Worm (Caenorhabditis elegans) whole organism, mixed stage, embryonic: ENCODE results near the gene R07G3.7.

ENCODE experiments used
- M03D4.4 ChIP-seq: sonication (generic microtip); optimal IDR thresholded peaks from 2 replicates; lab custom pipeline; 2017; ENCODE audit warnings: mild to moderate bottlenecking, missing genetic modification characterization, missing compliant biosample characterization
- ceh-39 ChIP-seq: fragments of 150-350 bp; optimal IDR thresholded peaks from 2 replicates; lab custom pipeline; 2014; ENCODE audit warnings: missing biosample characterization, missing genetic modification characterization
- ceh-83 ChIP-seq: fragments of 200-800 bp; sonication (Bioruptor generic); optimal IDR thresholded peaks from 2 replicates; lab custom pipeline; 2018; ENCODE audit warnings: mild to moderate bottlenecking, missing genetic modification characterization, missing compliant biosample characterization
- ces-1 ChIP-seq: fragments of 150-350 bp; optimal IDR thresholded peaks from 2 replicates; lab custom pipeline; 2014; ENCODE audit warnings: missing biosample characterization, missing genetic modification reagents, missing genetic modification characterization
- drap-1 ChIP-seq: fragments of 200-800 bp; sonication (Bioruptor generic); optimal IDR thresholded peaks from 3 replicates; lab custom pipeline; 2018; ENCODE audit warnings: mild to moderate bottlenecking, missing genetic modification characterization, missing compliant biosample characterization
- elt-1 ChIP-seq: sonication (generic microtip); optimal IDR thresholded peaks from 2 replicates; lab custom pipeline; 2017; ENCODE audit warnings: missing genetic modification characterization, mild to moderate bottlenecking, missing compliant biosample characterization, antibody characterized with exemption, moderate library complexity, borderline replicate concordance; ENCODE audit not compliant: insufficient read depth
- elt-3 ChIP-seq: fragments of 150-350 bp; optimal IDR thresholded peaks from 2 replicates; lab custom pipeline; 2014; ENCODE audit warnings: missing biosample characterization, missing genetic modification characterization
- flh-1 ChIP-seq: fragments of 200-800 bp; sonication (Bioruptor generic); optimal IDR thresholded peaks from 2 replicates; lab custom pipeline; 2018; ENCODE audit warnings: mild to moderate bottlenecking, missing genetic modification characterization, moderate library complexity, missing compliant biosample characterization
- ham-2 ChIP-seq: fragments of 200-800 bp; sonication (Bioruptor generic); optimal IDR thresholded peaks from 2 replicates; lab custom pipeline; 2018; ENCODE audit warnings: mild to moderate bottlenecking, missing genetic modification characterization, missing compliant biosample characterization
- hlh-1 ChIP-seq: fragments of 150-350 bp; optimal IDR thresholded peaks from 2 replicates; lab custom pipeline; 2014; ENCODE audit warnings: missing biosample characterization, missing genetic modification reagents, missing genetic modification characterization
- lin-32 ChIP-seq: fragments of 200-800 bp; sonication (Bioruptor generic); optimal IDR thresholded peaks from 2 replicates; lab custom pipeline; 2018; ENCODE audit warnings: mild to moderate bottlenecking, missing genetic modification characterization, missing compliant biosample characterization
- lsy-2 ChIP-seq: fragments of 150-350 bp; optimal IDR thresholded peaks from 2 replicates; lab custom pipeline; 2014; ENCODE audit warnings: missing biosample characterization, missing genetic modification characterization
- mab-5 ChIP-seq: fragments of 150-350 bp; optimal IDR thresholded peaks from 2 replicates; lab custom pipeline; 2014; ENCODE audit warnings: missing biosample characterization, missing genetic modification characterization
- mep-1 ChIP-seq: fragments of 150-350 bp; optimal IDR thresholded peaks from 2 replicates; lab custom pipeline; 2017; ENCODE audit warnings: missing biosample characterization, missing genetic modification reagents, missing genetic modification characterization, inconsistent platforms
- mls-2 ChIP-seq: sonication (generic microtip); optimal IDR thresholded peaks from 2 replicates; lab custom pipeline; 2016; ENCODE audit warnings: mild to moderate bottlenecking, missing genetic modification characterization, moderate library complexity, missing compliant biosample characterization
- nhr-12 ChIP-seq: fragments of 150-350 bp; optimal IDR thresholded peaks from 2 replicates; lab custom pipeline; 2014; ENCODE audit warnings: missing biosample characterization, missing genetic modification characterization
- nhr-2 ChIP-seq: fragments of 150-350 bp; optimal IDR thresholded peaks from 2 replicates; lab custom pipeline; 2014; ENCODE audit warnings: missing biosample characterization, missing genetic modification characterization
- nhr-237 ChIP-seq: fragments of 150-350 bp; optimal IDR thresholded peaks from 2 replicates; lab custom pipeline; 2014; ENCODE audit warnings: missing biosample characterization, missing genetic modification characterization
- nhr-28 ChIP-seq: fragments of 150-350 bp; optimal IDR thresholded peaks from 2 replicates; lab custom pipeline; 2014; ENCODE audit warnings: missing biosample characterization, missing genetic modification characterization
- nhr-76 ChIP-seq: sonication (generic microtip); optimal IDR thresholded peaks from 2 replicates; lab custom pipeline; 2017; ENCODE audit warnings: missing biosample characterization, missing genetic modification characterization
- pha-4 ChIP-seq: fragments of 150-350 bp; optimal IDR thresholded peaks from 2 replicates; lab custom pipeline; 2018; ENCODE audit warnings: missing biosample characterization, missing genetic modification reagents, missing genetic modification characterization
- sem-2 ChIP-seq: fragments of 200-800 bp; sonication (Bioruptor generic); optimal IDR thresholded peaks from 2 replicates; lab custom pipeline; 2018; ENCODE audit warnings: mild to moderate bottlenecking, missing genetic modification characterization, missing compliant biosample characterization
- snpc-4 ChIP-seq: fragments of 150-350 bp; optimal IDR thresholded peaks from 2 replicates; lab custom pipeline; 2014; ENCODE audit warnings: missing biosample characterization, missing genetic modification characterization
- sptf-1 ChIP-seq: sonication (generic microtip); optimal IDR thresholded peaks from 2 replicates; lab custom pipeline; 2017; ENCODE audit warnings: mild to moderate bottlenecking, missing genetic modification characterization, moderate library complexity, missing compliant biosample characterization
- tbx-8 ChIP-seq: fragments of 200-800 bp; sonication (Bioruptor generic); optimal IDR thresholded peaks from 2 replicates; lab custom pipeline; 2018; ENCODE audit warnings: mild to moderate bottlenecking, missing genetic modification characterization, moderate library complexity, missing compliant biosample characterization
- unc-120 ChIP-seq: sonication (generic microtip); optimal IDR thresholded peaks from 2 replicates; lab custom pipeline; 2017; ENCODE audit warnings: missing genetic modification characterization, missing compliant biosample characterization; ENCODE audit not compliant: poor library complexity, severe bottlenecking
- unc-39 ChIP-seq: fragments of 150-350 bp; optimal IDR thresholded peaks from 2 replicates; lab custom pipeline; 2014; ENCODE audit warnings: missing biosample characterization, missing genetic modification characterization
- unc-62 ChIP-seq: fragments of 150-350 bp; optimal IDR thresholded peaks from 2 replicates; lab custom pipeline; 2014; ENCODE audit warnings: missing biosample characterization, missing genetic modification reagents, missing genetic modification characterization
- zip-8 ChIP-seq: fragments of 150-350 bp; optimal IDR thresholded peaks from 2 replicates; lab custom pipeline; 2014; ENCODE audit warnings: missing biosample characterization, missing genetic modification characterization

Gene R07G3.7

ce11 chrII:7588295-7588694 lies 25.2 kb downstream of the R07G3.7 start:
- TF ChIP-seq tbx-8 (GFP tag; lab: Kevin White, UChicago) (no peak), ces-1 (peak; percentile 26)

ce11 chrII:7583555-7583954 lies 30.0 kb downstream of the R07G3.7 start, which contains the start of gene mks-3:
Gene mks-3, minus strand, starts transcription at chrII:7583655.
- TF ChIP-seq unc-39 (tag; lab: Kevin White, UChicago): no peak
- TF ChIP-seq tbx-8 (GFP tag; lab: Kevin White, UChicago): no peak

- TF ChIP-seq nhr-12: no peak
- no peak for TF ChIP-seq elt-3 (tag; lab: Kevin White, UChicago)
- TF ChIP-seq, all 35 proteins: peak for 0
Observed at ce11 chrII:7577412-7577811, 36.1 kb downstream of the R07G3.7 start, which contains the start of gene F35D2.6. Gene F35D2.6, plus strand, starts transcription at chrII:7577712.

- TF ChIP-seq snpc-4 (tag; lab: Kevin White, UChicago): no peak
- no peak for TF ChIP-seq unc-62 (GFP tag; lab: Kevin White, UChicago)
- no peak for TF ChIP-seq nhr-76 (tag; lab: Kevin White, UChicago)
- no peak for TF ChIP-seq ceh-39 (tag; lab: Kevin White, UChicago)
- TF ChIP-seq ces-1: no peak
- no peak for TF ChIP-seq lin-32
- TF ChIP-seq lsy-2 (tag; lab: Kevin White, UChicago): no peak
- TF ChIP-seq nhr-12: no peak
- TF ChIP-seq unc-39 (tag; lab: Kevin White, UChicago): no peak
- TF ChIP-seq zip-8: no peak
- TF ChIP-seq sptf-1: no peak
- TF ChIP-seq M03D4.4 (tag; lab: Kevin White, UChicago): no peak
- no peak for TF ChIP-seq elt-1 (tag; lab: Kevin White, UChicago)
- TF ChIP-seq nhr-2 (tag; lab: Kevin White, UChicago): no peak
- no peak for TF ChIP-seq hlh-1 (tag; lab: Kevin White, UChicago)
- TF ChIP-seq pha-4 (tag; lab: Kevin White, UChicago): no peak
- no peak for TF ChIP-seq nhr-28 (tag; lab: Kevin White, UChicago)
- TF ChIP-seq tbx-8 (GFP tag; lab: Kevin White, UChicago): no peak
- no peak for TF ChIP-seq elt-3 (tag; lab: Kevin White, UChicago)
- no peak for TF ChIP-seq ham-2 (GFP tag; lab: Kevin White, UChicago)
Observed at ce11 chrII:7575614-7576013, 37.9 kb downstream of the R07G3.7 start, which contains the start of gene F35D2.1. Gene F35D2.1, plus strand, starts transcription at chrII:7575914.

ce11 chrII:7574143-7574542 lies 39.4 kb downstream of the R07G3.7 start, which contains the start of gene F35D2.2:
Gene F35D2.2, plus strand, starts transcription at chrII:7574443.
- TF ChIP-seq sptf-1 (no peak), nhr-237 (no peak), sem-2 (no peak), ceh-39 (tag; lab: Kevin White, UChicago) (no peak), unc-62 (GFP tag; lab: Kevin White, UChicago) (no peak), elt-3 (tag; lab: Kevin White, UChicago) (no peak), pha-4 (tag; lab: Kevin White, UChicago) (no peak), mab-5 (no peak), elt-1 (tag; lab: Kevin White, UChicago) (no peak), mls-2 (no peak)

ce11 chrII:7570820-7571219 lies 42.7 kb downstream of the R07G3.7 start:
- TF ChIP-seq nhr-2 (tag; lab: Kevin White, UChicago): peak; percentile 87
- TF ChIP-seq ceh-83: no peak

- TF ChIP-seq pha-4 (tag; lab: Kevin White, UChicago) (no peak), mls-2 (no peak), drap-1 (GFP tag; lab: Kevin White, UChicago) (no peak), hlh-1 (tag; lab: Kevin White, UChicago) (no peak), mep-1 (tag; lab: Kevin White, UChicago) (no peak), unc-120 (tag; lab: Kevin White, UChicago) (no peak), mab-5 (no peak), unc-62 (GFP tag; lab: Kevin White, UChicago) (no peak), flh-1 (GFP tag; lab: Kevin White, UChicago) (no peak)
Observed at ce11 chrII:7570305-7570704, 43.2 kb downstream of the R07G3.7 start, which contains the start of gene F35D2.3. Gene F35D2.3, plus strand, starts transcription at chrII:7570605.
